Worm (Caenorhabditis elegans) whole organism, early embryonic: ENCODE results near the gene srw-17.

Source experiments
- B0310.2 ChIP-seq: sonication (generic microtip); optimal IDR thresholded peaks from 2 replicates; lab custom pipeline; 2016; ENCODE audit warnings: mild to moderate bottlenecking, missing genetic modification characterization, missing compliant biosample characterization
- ama-1 ChIP-seq: fragments of 150-350 bp; optimal IDR thresholded peaks from 2 replicates; lab custom pipeline; 2014
- ceh-13 ChIP-seq: fragments of 200-800 bp; sonication (Bioruptor generic); optimal IDR thresholded peaks from 2 replicates; lab custom pipeline; 2018; ENCODE audit warnings: mild to moderate bottlenecking, missing genetic modification characterization, missing compliant biosample characterization
- ceh-36 ChIP-seq: sonication (generic microtip); optimal IDR thresholded peaks from 2 replicates; lab custom pipeline; 2016; ENCODE audit warnings: missing genetic modification characterization, inconsistent platforms, missing compliant biosample characterization
- ets-7 ChIP-seq: sonication (generic microtip); optimal IDR thresholded peaks from 2 replicates; lab custom pipeline; 2016; ENCODE audit warnings: missing genotype, missing genetic modification characterization, missing compliant biosample characterization
- flt-1 ChIP-seq: fragments of 200-800 bp; sonication (Bioruptor generic); IDR thresholded peaks from 2 replicates; pipeline ENCODE4 v1.3.6; 2022; ENCODE audit warnings: missing genetic modification characterization, missing compliant biosample characterization
- hmg-4 ChIP-seq: fragments of 200-800 bp; sonication (Bioruptor generic); optimal IDR thresholded peaks from 2 replicates; lab custom pipeline; 2018; ENCODE audit warnings: mild to moderate bottlenecking, missing genetic modification characterization, missing compliant biosample characterization
- hnd-1 ChIP-seq: sonication (generic microtip); optimal IDR thresholded peaks from 2 replicates; lab custom pipeline; 2016; ENCODE audit warnings: missing genetic modification characterization, missing compliant biosample characterization
- pes-1 ChIP-seq: fragments of 200-800 bp; sonication (Bioruptor generic); IDR thresholded peaks from 2 replicates; pipeline ENCODE4 v1.3.6; 2022; ENCODE audit warnings: missing genetic modification reagents, missing genetic modification characterization, missing compliant biosample characterization
- scrt-1 ChIP-seq: fragments of 200-800 bp; sonication (Bioruptor generic); IDR thresholded peaks from 2 replicates; pipeline ENCODE4 v1.3.6; 2022; ENCODE audit warnings: missing genetic modification characterization, missing compliant biosample characterization
- sea-1 ChIP-seq: fragments of 200-800 bp; sonication (Bioruptor generic); conservative IDR thresholded peaks from 2 replicates; pipeline ENCODE4 v1.3.6; 2022; ENCODE audit warnings: missing genetic modification characterization, missing compliant biosample characterization
- tbx-11 ChIP-seq: fragments of 200-800 bp; sonication (Bioruptor generic); IDR thresholded peaks from 2 replicates; pipeline ENCODE4 v1.3.6; 2022; ENCODE audit warnings: missing genetic modification characterization, missing compliant biosample characterization
- tbx-37 ChIP-seq: fragments of 200-800 bp; sonication (Bioruptor generic); conservative IDR thresholded peaks from 2 replicates; pipeline ENCODE4 v1.3.6; 2022; ENCODE audit warnings: missing genetic modification reagents, missing genetic modification characterization, missing compliant biosample characterization
- tra-4 ChIP-seq: sonication (generic microtip); optimal IDR thresholded peaks from 2 replicates; lab custom pipeline; 2017; ENCODE audit warnings: missing genetic modification characterization, missing compliant biosample characterization

DNA sequence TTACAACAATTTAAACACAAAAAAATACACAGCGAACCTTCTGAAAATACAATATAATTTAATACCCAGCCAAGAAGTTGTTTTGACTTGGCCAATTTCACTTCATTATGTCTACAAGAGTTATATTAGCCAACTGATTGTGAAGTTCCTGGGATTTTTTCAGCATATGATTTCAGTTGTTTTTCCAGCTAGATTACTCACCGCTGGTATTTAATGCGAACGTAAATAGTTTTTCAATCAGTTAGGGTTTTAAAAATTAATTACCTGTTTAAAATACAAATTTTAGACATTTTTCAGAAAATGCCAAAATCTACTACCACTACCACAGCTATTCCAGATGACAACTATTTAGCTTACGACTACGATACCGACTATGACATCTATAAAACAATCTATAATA is 51.2 kb downstream of the srw-17 start, which contains the start of gene srw-14:
- no peak for TF ChIP-seq flt-1 (GFP tag; lab: Robert Waterston, UW)
- no peak for TF ChIP-seq scrt-1 (GFP tag; lab: Robert Waterston, UW)
- TF ChIP-seq tbx-37: no peak
- TF ChIP-seq ets-7: no peak
- TF ChIP-seq tbx-11: no peak
- TF ChIP-seq ama-1: no peak
- TF ChIP-seq B0310.2 (tag; lab: Kevin White, UChicago): no peak
- TF ChIP-seq hmg-4 (GFP tag; lab: Kevin White, UChicago): no peak
- no peak for TF ChIP-seq sea-1 (GFP tag; lab: Robert Waterston, UW)
- no peak for TF ChIP-seq tra-4
- no peak for TF ChIP-seq ceh-13
- no peak for TF ChIP-seq hnd-1 (tag; lab: Kevin White, UChicago)
- no peak for TF ChIP-seq pes-1 (GFP tag; lab: Robert Waterston, UW)
- no peak for TF ChIP-seq ceh-36
